Worm (Caenorhabditis elegans) whole organism, late embryonic: ENCODE measurements around the gene Y70C5C.1.

Experiments used
- K02D7.2 ChIP-seq: sonication (generic microtip); optimal IDR thresholded peaks from 2 replicates; lab custom pipeline; 2017; ENCODE audit warnings: mild to moderate bottlenecking, missing genetic modification characterization, missing compliant biosample characterization
- ahr-1 ChIP-seq: sonication (generic microtip); optimal IDR thresholded peaks from 2 replicates; lab custom pipeline; 2016; ENCODE audit warnings: missing genetic modification characterization, missing compliant biosample characterization
- ceh-14 ChIP-seq: sonication (generic microtip); optimal IDR thresholded peaks from 2 replicates; lab custom pipeline; 2016; ENCODE audit warnings: missing genotype, missing genetic modification characterization, missing compliant biosample characterization
- ceh-22 ChIP-seq: sonication (generic microtip); optimal IDR thresholded peaks from 2 replicates; lab custom pipeline; 2017; ENCODE audit warnings: missing biosample characterization, missing genetic modification characterization
- ceh-24 ChIP-seq: sonication (generic microtip); optimal IDR thresholded peaks from 2 replicates; lab custom pipeline; 2016; ENCODE audit warnings: mild to moderate bottlenecking, missing genetic modification characterization, missing compliant biosample characterization
- ceh-31 ChIP-seq: sonication (generic microtip); optimal IDR thresholded peaks from 2 replicates; lab custom pipeline; 2016; ENCODE audit warnings: missing genetic modification characterization, missing compliant biosample characterization
- ceh-48 ChIP-seq: sonication (generic microtip); optimal IDR thresholded peaks from 2 replicates; lab custom pipeline; 2016; ENCODE audit warnings: missing genetic modification characterization, inconsistent platforms, missing compliant biosample characterization
- elt-2 ChIP-seq: sonication (generic microtip); optimal IDR thresholded peaks from 2 replicates; lab custom pipeline; 2016; ENCODE audit warnings: missing genetic modification reagents, missing genetic modification characterization, missing compliant biosample characterization
- fax-1 ChIP-seq: sonication (generic microtip); optimal IDR thresholded peaks from 2 replicates; lab custom pipeline; 2016; ENCODE audit warnings: missing genotype, missing genetic modification characterization, missing compliant biosample characterization
- hlh-15 ChIP-seq: sonication (generic microtip); optimal IDR thresholded peaks from 2 replicates; lab custom pipeline; 2016; ENCODE audit warnings: missing genetic modification characterization, missing compliant biosample characterization
- nhr-232 ChIP-seq: sonication (generic microtip); optimal IDR thresholded peaks from 2 replicates; lab custom pipeline; 2016; ENCODE audit warnings: missing genetic modification characterization, missing compliant biosample characterization
- pag-3 ChIP-seq: sonication (generic microtip); optimal IDR thresholded peaks from 2 replicates; lab custom pipeline; 2016; ENCODE audit warnings: missing compliant biosample characterization, missing genetic modification characterization, borderline replicate concordance
- sdc-2 ChIP-seq: sonication (generic microtip); optimal IDR thresholded peaks from 2 replicates; lab custom pipeline; 2016; ENCODE audit warnings: missing genotype, missing genetic modification characterization, missing compliant biosample characterization
- sox-4 ChIP-seq: sonication (generic microtip); optimal IDR thresholded peaks from 2 replicates; lab custom pipeline; 2017; ENCODE audit warnings: mild to moderate bottlenecking, missing genetic modification characterization, inconsistent platforms, missing compliant biosample characterization
- tbx-2 ChIP-seq: sonication (generic microtip); optimal IDR thresholded peaks from 2 replicates; lab custom pipeline; 2016; ENCODE audit warnings: missing genetic modification characterization, missing compliant biosample characterization
- unc-3 ChIP-seq, 2 experiments: fragments of 200-800 bp in 1 of 2; sonication (Bioruptor generic) in 1 of 2; sonication (generic microtip) in 1 of 2; conservative IDR thresholded peaks in 1 of 2; optimal IDR thresholded peaks in 1 of 2; 2 replicates each; pipeline versions ENCODE4 v1.3.6 to Lab custom; 2016 to 2022; ENCODE audit warnings: missing compliant biosample characterization in 2 of 2, missing genetic modification characterization in 2 of 2, missing genetic modification reagents in 1 of 2
- unc-42 ChIP-seq: sonication (generic microtip); optimal IDR thresholded peaks from 2 replicates; lab custom pipeline; 2016; ENCODE audit warnings: missing genotype, missing genetic modification characterization, missing compliant biosample characterization
- unc-86 ChIP-seq: sonication (generic microtip); optimal IDR thresholded peaks from 2 replicates; lab custom pipeline; 2016; ENCODE audit warnings: missing genetic modification characterization, missing compliant biosample characterization
- ztf-16 ChIP-seq: sonication (generic microtip); optimal IDR thresholded peaks from 2 replicates; lab custom pipeline; 2017; ENCODE audit warnings: missing genetic modification characterization, missing compliant biosample characterization

Gene Y70C5C.1

ce11 chrV:16752089-16753030 is 52.4 kb downstream of the Y70C5C.1 start:
- TF ChIP-seq ztf-16 (tag; lab: Kevin White, UChicago): no peak
- TF ChIP-seq unc-3 (GFP tag; conservative IDR thresholded peaks at IDR 0.05; lab: Robert Waterston, UW): no peak
- TF ChIP-seq unc-3 (tag; optimal IDR thresholded peaks at IDR 0.05; lab: Kevin White, UChicago): no peak
- TF ChIP-seq sox-4 (tag; lab: Kevin White, UChicago): no peak
- TF ChIP-seq unc-86 (tag; lab: Kevin White, UChicago): no peak
- TF ChIP-seq ceh-31 (tag; lab: Kevin White, UChicago): peak; percentile 35
- no peak for TF ChIP-seq tbx-2 (tag; lab: Kevin White, UChicago)
- TF ChIP-seq hlh-15: no peak
- peak; percentile 38 for TF ChIP-seq unc-42
- TF ChIP-seq ceh-22: no peak
- TF ChIP-seq elt-2: no peak
- no peak for TF ChIP-seq sdc-2 (tag; lab: Kevin White, UChicago)
- no peak for TF ChIP-seq pag-3
- no peak for TF ChIP-seq K02D7.2 (tag; lab: Kevin White, UChicago)
- no peak for TF ChIP-seq ahr-1 (tag; lab: Kevin White, UChicago)
- no peak for TF ChIP-seq fax-1 (tag; lab: Kevin White, UChicago)
- no peak for TF ChIP-seq ceh-48 (tag; lab: Kevin White, UChicago)
- no peak for TF ChIP-seq ceh-24 (tag; lab: Kevin White, UChicago)
- no peak for TF ChIP-seq nhr-232 (tag; lab: Kevin White, UChicago)
- TF ChIP-seq ceh-14: peak; percentile 61
- TF ChIP-seq, all 69 proteins: peak for 3
